Fruit fly (Drosophila melanogaster) whole organism, prepupa: ENCODE data around the gene CG8641.

Source experiments
- CG3919 ChIP-seq: fragments of 200-800 bp; sonication (Bioruptor generic); optimal IDR thresholded peaks from 3 replicates; lab custom pipeline; 2016; ENCODE audit warnings: missing biosample characterization, missing genetic modification characterization
- CG6854 ChIP-seq: fragments of 200-800 bp; sonication (Bioruptor generic); optimal IDR thresholded peaks from 2 replicates; lab custom pipeline; 2017; ENCODE audit warnings: missing biosample characterization, mild to moderate bottlenecking, missing genetic modification characterization
- Eip75B ChIP-seq: fragments of 200-800 bp; sonication (Bioruptor generic); optimal IDR thresholded peaks from 3 replicates; lab custom pipeline; 2016; ENCODE audit warnings: missing biosample characterization, missing genetic modification characterization
- Sox14 ChIP-seq: fragments of 200-800 bp; sonication (Bioruptor generic); optimal IDR thresholded peaks from 3 replicates; lab custom pipeline; 2016; ENCODE audit warnings: missing biosample characterization, missing genetic modification characterization
- pdm3 ChIP-seq: fragments of 200-800 bp; sonication (Bioruptor generic); optimal IDR thresholded peaks from 3 replicates; lab custom pipeline; 2016; ENCODE audit warnings: missing biosample characterization, missing genetic modification characterization
- vri ChIP-seq: fragments of 200-800 bp; sonication (Bioruptor generic); optimal IDR thresholded peaks from 3 replicates; lab custom pipeline; 2016; ENCODE audit warnings: missing biosample characterization, mild to moderate bottlenecking, missing genetic modification characterization

- no peak for TF ChIP-seq pdm3 (GFP tag; lab: Kevin White, UChicago)
- TF ChIP-seq Sox14 (GFP tag; lab: Kevin White, UChicago), result no peak
- TF ChIP-seq CG3919, result no peak
- no peak for TF ChIP-seq vri
- no peak for TF ChIP-seq Eip75B (GFP tag; lab: Kevin White, UChicago)
- no peak for TF ChIP-seq CG6854 (GFP tag; lab: Kevin White, UChicago)
Observed at dm6 chr3L:7086093-7086492, 8.8 kb upstream of the CG8641 start.
